Worm (Caenorhabditis elegans): Measurements from ENCODE around the gene sars-2.

sars-2 gene

ce11 chrIV:4346512-4346911 lies 10.9 kb upstream of the sars-2 start, which contains the start of gene oac-52 (continued):
- TF ChIP-seq unc-130 (GFP tag; optimal IDR thresholded peaks at IDR 0.05) (no peak), Y79H2A.3 (GFP tag; conservative IDR thresholded peaks at IDR 0.05) (no peak)

ce11 chrIV:4347578-4348003 lies 9.8 kb upstream of the sars-2 start:
- TF ChIP-seq ceh-79 (tag; optimal IDR thresholded peaks at IDR 0.05): no peak
- no peak for TF ChIP-seq ztf-3 (GFP tag; optimal IDR thresholded peaks at IDR 0.05)
- TF ChIP-seq C17E4.6 (GFP tag; IDR thresholded peaks at IDR 0.05): peak; percentile 76
- TF ChIP-seq F23B12.7 (tag; optimal IDR thresholded peaks at IDR 0.05; ENCODE audit: insufficient read depth): peak; percentile 81
- TF ChIP-seq hsf-1 (GFP tag; IDR thresholded peaks at IDR 0.05): peak; percentile 64; the same call in 1 of the 2 replicates
- no peak for TF ChIP-seq gei-17 (GFP tag; optimal IDR thresholded peaks at IDR 0.05)
- TF ChIP-seq pbrm-1 (GFP tag; IDR thresholded peaks at IDR 0.05): peak; percentile 88
- peak; percentile 96 for TF ChIP-seq D2030.7 (GFP tag; IDR thresholded peaks at IDR 0.05)
- TF ChIP-seq attf-6 (GFP tag; IDR thresholded peaks at IDR 0.05): peak; percentile 95
- TF ChIP-seq lsl-1 (GFP tag; optimal IDR thresholded peaks at IDR 0.05): peak; percentile 74
- no peak for TF ChIP-seq Y95B8A.8 (GFP tag; IDR thresholded peaks at IDR 0.05)
- 0 out of 2 replicates have a peak, but pooled peaks have one; percentile 55 for TF ChIP-seq aptf-3 (GFP tag; IDR thresholded peaks at IDR 0.05)
- TF ChIP-seq hmg-1.2 (GFP tag; IDR thresholded peaks at IDR 0.05): peak; percentile 61
- TF ChIP-seq lsy-27 (tag; optimal IDR thresholded peaks at IDR 0.05; ENCODE audit: borderline replicate concordance, insufficient read depth): peak; percentile 25
- no peak for TF ChIP-seq let-607 (tag; optimal IDR thresholded peaks at IDR 0.05)
- TF ChIP-seq ztf-25 (GFP tag; IDR thresholded peaks at IDR 0.05): no peak
- peak; percentile 71 for TF ChIP-seq B0336.3 (GFP tag; IDR thresholded peaks at IDR 0.05)
- TF ChIP-seq mxl-1 (tag; optimal IDR thresholded peaks at IDR 0.05): no peak
- TF ChIP-seq ekl-4 (GFP tag; IDR thresholded peaks at IDR 0.05): no peak; the same call in none of the 2 replicates
- no peak for TF ChIP-seq T07F8.4 (tag; optimal IDR thresholded peaks at IDR 0.05)
- no peak for TF ChIP-seq bed-1 (GFP tag; IDR thresholded peaks at IDR 0.05)
- no peak for TF ChIP-seq nhr-90 (tag; optimal IDR thresholded peaks at IDR 0.05)
- TF ChIP-seq ets-4 (GFP tag; optimal IDR thresholded peaks at IDR 0.05): no peak
- TF ChIP-seq rpc-1 (optimal IDR thresholded peaks at IDR 0.05): no peak
- peak; percentile 11 for TF ChIP-seq rpc-1 (tag; optimal IDR thresholded peaks at IDR 0.05)
- peak; percentile 17 for TF ChIP-seq ceh-27 (GFP tag; optimal IDR thresholded peaks at IDR 0.05)
- TF ChIP-seq madf-6 (GFP tag; IDR thresholded peaks at IDR 0.05): peak; percentile 85
- peak; percentile 50 for TF ChIP-seq ama-1 (optimal IDR thresholded peaks at IDR 0.05)
- no peak for TF ChIP-seq ama-1 (GFP tag; optimal IDR thresholded peaks at IDR 0.05)
- TF ChIP-seq F57A8.1 (GFP tag; optimal IDR thresholded peaks at IDR 0.05): no peak
- TF ChIP-seq F33H1.4 (GFP tag; IDR thresholded peaks at IDR 0.05): peak; percentile 53
- peak; percentile 93 for TF ChIP-seq dox-1 (GFP tag; IDR thresholded peaks at IDR 0.05)
- peak; percentile 92 for TF ChIP-seq F49E8.2 (tag; optimal IDR thresholded peaks at IDR 0.05; ENCODE audit: insufficient read depth)
- no peak for TF ChIP-seq ztf-6 (GFP tag; IDR thresholded peaks at IDR 0.05)
- peak; percentile 29 for TF ChIP-seq efl-1 (GFP tag; optimal IDR thresholded peaks at IDR 0.05)
- TF ChIP-seq snpc-1.3 (tag; optimal IDR thresholded peaks at IDR 0.05; ENCODE audit: insufficient read depth): no peak
- no peak for TF ChIP-seq B0261.1 (tag; optimal IDR thresholded peaks at IDR 0.05)
- TF ChIP-seq atf-7 (tag; optimal IDR thresholded peaks at IDR 0.05): no peak
- peak; percentile 90 for TF ChIP-seq mcd-1 (GFP tag; IDR thresholded peaks at IDR 0.05)
- no peak for TF ChIP-seq F37B4.10 (GFP tag; IDR thresholded peaks at IDR 0.05)
- TF ChIP-seq attf-5 (GFP tag; optimal IDR thresholded peaks at IDR 0.05): no peak
- TF ChIP-seq ztf-26 (tag; optimal IDR thresholded peaks at IDR 0.05): no peak
- TF ChIP-seq Y53F4B.3 (GFP tag; IDR thresholded peaks at IDR 0.05): no peak; the same call in 1 of the 2 replicates
- no peak for TF ChIP-seq nfya-2 (GFP tag; IDR thresholded peaks at IDR 0.05)
- peak; percentile 85 for TF ChIP-seq Y53G8AR.9 (GFP tag; conservative IDR thresholded peaks at IDR 0.05)
- TF ChIP-seq pha-4 (tag; optimal IDR thresholded peaks at IDR 0.05): no peak

Data from whole organism, young adult.